Fruit fly (Drosophila melanogaster) S2 (cell line): Measurements from ENCODE around the gene Cf2.

Source experiments
- CG8478 ChIP-seq: fragments of >200 bp; optimal IDR thresholded peaks from 2 replicates; lab custom pipeline; 2018
- CTCF ChIP-seq, 2 experiments: fragments of >200 bp; optimal IDR thresholded peaks; 2 replicates each; lab custom pipeline; 2018

DNA sequence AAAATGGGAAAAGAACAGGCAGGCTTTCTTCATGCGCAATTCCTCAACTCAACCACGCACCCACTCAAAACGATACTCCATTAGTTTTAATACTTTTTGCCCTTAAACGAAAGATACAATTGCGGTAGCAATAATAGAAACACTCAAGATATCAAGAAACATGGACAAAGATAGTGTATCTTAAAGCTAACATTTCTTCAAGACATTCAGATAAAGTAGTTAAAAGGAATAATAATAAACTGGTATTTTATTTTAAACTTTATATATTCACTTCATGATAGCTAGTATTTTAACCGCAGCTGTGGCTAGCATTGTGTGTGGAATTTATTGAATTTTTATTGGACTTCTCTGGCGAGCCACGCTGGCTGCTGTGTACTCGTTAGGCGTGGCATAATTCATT is 26.8 kb downstream of the Cf2 start:
- TF ChIP-seq CG8478 (no peak), CTCF (optimal IDR thresholded peaks at IDR 0.05; lab: Kevin White, UChicago) (no peak)
